Fruit fly (Drosophila melanogaster) whole organism, embryonic: Measurements from ENCODE around the gene Ser.

Source experiments
- B-H2 ChIP-seq: fragments of 200-800 bp; sonication (Bioruptor generic); optimal IDR thresholded peaks from 2 replicates; lab custom pipeline; 2018; ENCODE audit warnings: missing biosample characterization, mild to moderate bottlenecking, missing genetic modification characterization
- CG10274 ChIP-seq: fragments of 200-800 bp; sonication (Bioruptor generic); optimal IDR thresholded peaks from 3 replicates; lab custom pipeline; 2017; ENCODE audit warnings: missing biosample characterization, mild to moderate bottlenecking, missing genetic modification characterization
- CG11247 ChIP-seq: fragments of 200-800 bp; sonication (Bioruptor generic); IDR thresholded peaks from 2 replicates; pipeline ENCODE4 v1.3.6; 2022; ENCODE audit warnings: missing biosample characterization, missing genetic modification characterization
- CG11560 ChIP-seq: fragments of 200-800 bp; sonication (Bioruptor generic); IDR thresholded peaks from 3 replicates; pipeline ENCODE4 v1.3.6; 2022; ENCODE audit warnings: missing biosample characterization, missing genetic modification characterization
- CG11695 ChIP-seq: fragments of 200-800 bp; sonication (Bioruptor generic); IDR thresholded peaks from 3 replicates; pipeline ENCODE4 v1.3.6; 2022; ENCODE audit warnings: missing biosample characterization, missing genetic modification characterization
- CG12155 ChIP-seq: fragments of 200-800 bp; sonication (Bioruptor generic); optimal IDR thresholded peaks from 3 replicates; lab custom pipeline; 2016; ENCODE audit warnings: missing biosample characterization, missing genetic modification characterization
- CG12299 ChIP-seq: fragments of 200-800 bp; sonication (Bioruptor generic); optimal IDR thresholded peaks from 2 replicates; lab custom pipeline; 2018; ENCODE audit warnings: missing biosample characterization, mild to moderate bottlenecking, missing genetic modification characterization
- CG12659 ChIP-seq: fragments of 200-800 bp; sonication (Bioruptor generic); optimal IDR thresholded peaks from 3 replicates; lab custom pipeline; 2017; ENCODE audit warnings: mild to moderate bottlenecking, missing biosample characterization, missing genetic modification reagents, missing genetic modification characterization
- CG13287 ChIP-seq: fragments of 200-800 bp; sonication (Bioruptor generic); IDR thresholded peaks from 2 replicates; pipeline ENCODE4 v1.3.6; 2022; ENCODE audit warnings: missing biosample characterization, missing genetic modification characterization; ENCODE audit not compliant: partially characterized antibody
- CG17186 ChIP-seq: fragments of 200-800 bp; sonication (Bioruptor generic); optimal IDR thresholded peaks from 3 replicates; lab custom pipeline; 2017; ENCODE audit warnings: missing biosample characterization, missing genetic modification reagents, missing genetic modification characterization
- CG17385 ChIP-seq: fragments of 200-800 bp; sonication (Bioruptor generic); optimal IDR thresholded peaks from 3 replicates; lab custom pipeline; 2018; ENCODE audit warnings: missing biosample characterization, mild to moderate bottlenecking, missing genetic modification characterization
- CG18764 ChIP-seq: fragments of 200-800 bp; sonication (Bioruptor generic); optimal IDR thresholded peaks from 3 replicates; lab custom pipeline; 2016; ENCODE audit warnings: missing biosample characterization, missing genetic modification characterization
- CG2199 ChIP-seq: fragments of 200-800 bp; sonication (Bioruptor generic); IDR thresholded peaks from 3 replicates; pipeline ENCODE4 v1.3.6; 2022; ENCODE audit warnings: missing biosample characterization, missing genetic modification characterization
- CG2202 ChIP-seq: fragments of 200-800 bp; sonication (Bioruptor generic); optimal IDR thresholded peaks from 2 replicates; lab custom pipeline; 2018; ENCODE audit warnings: missing biosample characterization, mild to moderate bottlenecking, missing genetic modification characterization
- CG31388 ChIP-seq: fragments of 200-800 bp; sonication (Bioruptor generic); optimal IDR thresholded peaks from 2 replicates; lab custom pipeline; 2016; ENCODE audit warnings: missing biosample characterization, missing genetic modification characterization
- CG6791 ChIP-seq: fragments of 200-800 bp; sonication (Bioruptor generic); IDR thresholded peaks from 3 replicates; pipeline ENCODE4 v1.3.6; 2022; ENCODE audit warnings: missing biosample characterization, missing genetic modification characterization; ENCODE audit not compliant: partially characterized antibody
- CG8281 ChIP-seq: fragments of 200-800 bp; sonication (Bioruptor generic); optimal IDR thresholded peaks from 2 replicates; lab custom pipeline; 2018; ENCODE audit warnings: missing biosample characterization, mild to moderate bottlenecking, missing genetic modification characterization, moderate library complexity
- CG9215 ChIP-seq: fragments of 200-800 bp; sonication (Bioruptor generic); IDR thresholded peaks from 2 replicates; pipeline ENCODE4 v1.3.6; 2022; ENCODE audit warnings: missing biosample characterization, missing genetic modification characterization
- CG9932 ChIP-seq: fragments of 200-800 bp; sonication (Bioruptor generic); IDR thresholded peaks from 2 replicates; pipeline ENCODE4 v1.3.6; 2022; ENCODE audit warnings: missing biosample characterization, missing genetic modification characterization
- Chrac-16 ChIP-seq: fragments of 200-800 bp; sonication (Bioruptor generic); optimal IDR thresholded peaks from 3 replicates; lab custom pipeline; 2016; ENCODE audit warnings: missing biosample characterization, missing genetic modification characterization
- CkIIα-i1 ChIP-seq: fragments of 200-800 bp; sonication (Bioruptor generic); IDR thresholded peaks from 2 replicates; pipeline ENCODE4 v1.3.6; 2022; ENCODE audit warnings: missing biosample characterization, missing genetic modification characterization
- Dll ChIP-seq: fragments of 200-800 bp; sonication (Bioruptor generic); IDR thresholded peaks from 4 replicates; pipeline ENCODE4 v1.3.6; 2022; ENCODE audit warnings: missing biosample characterization, missing genetic modification characterization; ENCODE audit not compliant: partially characterized antibody
- Eip74EF ChIP-seq, 2 experiments: fragments of 200-800 bp in 1 of 2; fragments of >200 bp in 1 of 2; sonication (Bioruptor generic) in 1 of 2; optimal IDR thresholded peaks; 2 replicates each; lab custom pipeline; 2017 to 2019; ENCODE audit warnings: missing biosample characterization in 2 of 2, missing genetic modification characterization in 2 of 2, mild to moderate bottlenecking in 1 of 2, moderate library complexity in 1 of 2
- HLH3B ChIP-seq: fragments of 200-800 bp; sonication (Bioruptor generic); IDR thresholded peaks from 2 replicates; pipeline ENCODE4 v1.3.6; 2022; ENCODE audit warnings: missing biosample characterization, missing genetic modification characterization
- Hand ChIP-seq: fragments of 200-800 bp; sonication (Bioruptor generic); optimal IDR thresholded peaks from 2 replicates; lab custom pipeline; 2017; ENCODE audit warnings: mild to moderate bottlenecking, missing biosample characterization, missing genetic modification reagents, missing genetic modification characterization
- Hr39 ChIP-seq: fragments of >200 bp; optimal IDR thresholded peaks from 2 replicates; lab custom pipeline; 2017
- Hr78 ChIP-seq, 2 experiments: fragments of 200-800 bp in 1 of 2; fragments of >200 bp in 1 of 2; sonication (Bioruptor generic) in 1 of 2; optimal IDR thresholded peaks; 2 replicates each; lab custom pipeline; 2017 to 2019; ENCODE audit warnings: missing biosample characterization in 2 of 2, missing genetic modification characterization in 2 of 2, mild to moderate bottlenecking in 1 of 2, moderate library complexity in 1 of 2
- Mad ChIP-seq: fragments of 200-800 bp; sonication (Bioruptor generic); optimal IDR thresholded peaks from 2 replicates; lab custom pipeline; 2016; ENCODE audit warnings: missing biosample characterization, missing genetic modification characterization
- NC2β ChIP-seq: fragments of 200-800 bp; sonication (Bioruptor generic); optimal IDR thresholded peaks from 2 replicates; lab custom pipeline; 2016; ENCODE audit warnings: missing biosample characterization, missing genetic modification characterization
- Nf-YC ChIP-seq: fragments of 200-800 bp; optimal IDR thresholded peaks from 3 replicates; lab custom pipeline; 2019; ENCODE audit warnings: missing biosample characterization, mild to moderate bottlenecking, missing genetic modification characterization, moderate library complexity
- PHDP ChIP-seq: fragments of 200-800 bp; sonication (Bioruptor generic); optimal IDR thresholded peaks from 3 replicates; lab custom pipeline; 2018; ENCODE audit warnings: missing biosample characterization, mild to moderate bottlenecking, missing genetic modification characterization, moderate library complexity
- TFAM ChIP-seq: fragments of 200-800 bp; sonication (Bioruptor generic); optimal IDR thresholded peaks from 2 replicates; lab custom pipeline; 2017; ENCODE audit warnings: missing biosample characterization, missing genetic modification characterization, inconsistent platforms
- ac ChIP-seq: fragments of 200-800 bp; sonication (Bioruptor generic); optimal IDR thresholded peaks from 3 replicates; lab custom pipeline; 2017; ENCODE audit warnings: missing biosample characterization, mild to moderate bottlenecking, missing genetic modification characterization
- caup ChIP-seq: fragments of 200-800 bp; sonication (Bioruptor generic); optimal IDR thresholded peaks from 3 replicates; lab custom pipeline; 2017; ENCODE audit warnings: missing biosample characterization, mild to moderate bottlenecking, missing genetic modification characterization, moderate library complexity; ENCODE audit not compliant: severe bottlenecking
- croc ChIP-seq: fragments of 200-800 bp; sonication (Bioruptor generic); conservative IDR thresholded peaks from 3 replicates; pipeline ENCODE4 v1.3.6; 2022; ENCODE audit warnings: missing biosample characterization, missing genetic modification characterization
- crol ChIP-seq: fragments of 200-800 bp; sonication (Bioruptor generic); IDR thresholded peaks from 2 replicates; pipeline ENCODE4 v1.3.6; 2022; ENCODE audit warnings: missing biosample characterization, missing genetic modification characterization
- disco-r ChIP-seq: fragments of 200-800 bp; sonication (Bioruptor generic); optimal IDR thresholded peaks from 2 replicates; lab custom pipeline; 2016; ENCODE audit warnings: missing biosample characterization, missing genetic modification characterization
- gcm ChIP-seq: fragments of 200-800 bp; sonication (Bioruptor generic); optimal IDR thresholded peaks from 2 replicates; lab custom pipeline; 2019; ENCODE audit warnings: missing biosample characterization, mild to moderate bottlenecking, missing genetic modification characterization, moderate library complexity
- hb ChIP-seq: fragments of 200-800 bp; sonication (Bioruptor generic); IDR thresholded peaks from 3 replicates; pipeline ENCODE4 v1.3.6; 2022; ENCODE audit warnings: missing biosample characterization, missing genetic modification characterization; ENCODE audit not compliant: partially characterized antibody
- knrl ChIP-seq: fragments of 200-800 bp; sonication (Bioruptor generic); IDR thresholded peaks from 3 replicates; pipeline ENCODE4 v1.3.6; 2022; ENCODE audit warnings: missing biosample characterization, missing genetic modification characterization; ENCODE audit not compliant: partially characterized antibody
- lola ChIP-seq, 3 experiments: fragments of >200 bp in 2 of 3; fragments of 200-800 bp in 1 of 3; sonication (Bioruptor generic) in 1 of 3; optimal IDR thresholded peaks; 2 replicates each; lab custom pipeline; 2017 to 2019; ENCODE audit warnings: missing biosample characterization in 3 of 3, missing genetic modification characterization in 3 of 3, mild to moderate bottlenecking in 1 of 3, moderate library complexity in 1 of 3
- mam ChIP-seq: fragments of 200-800 bp; sonication (Bioruptor generic); optimal IDR thresholded peaks from 3 replicates; lab custom pipeline; 2016; ENCODE audit warnings: missing biosample characterization, missing genetic modification characterization
- sc ChIP-seq, 3 experiments: fragments of >200 bp in 2 of 3; fragments of 200-800 bp in 1 of 3; sonication (Bioruptor generic) in 1 of 3; optimal IDR thresholded peaks; 2 replicates in 2 of 3; 3 replicates in 1 of 3; lab custom pipeline; 2017; ENCODE audit warnings: mild to moderate bottlenecking in 1 of 3, missing biosample characterization in 1 of 3, missing genetic modification characterization in 1 of 3, missing genetic modification reagents in 1 of 3
- sens-2 ChIP-seq: fragments of 200-800 bp; sonication (Bioruptor generic); IDR thresholded peaks from 2 replicates; pipeline ENCODE4 v1.3.6; 2022; ENCODE audit warnings: missing biosample characterization, missing genetic modification characterization
- so ChIP-seq: fragments of 200-800 bp; sonication (Bioruptor generic); IDR thresholded peaks from 3 replicates; pipeline ENCODE4 v1.3.6; 2022; ENCODE audit warnings: missing biosample characterization, missing genetic modification characterization
- tx ChIP-seq: fragments of 200-800 bp; sonication (Bioruptor generic); optimal IDR thresholded peaks from 2 replicates; lab custom pipeline; 2016; ENCODE audit warnings: missing biosample characterization, missing genetic modification characterization
- vfl ChIP-seq: fragments of 200-800 bp; sonication (Bioruptor generic); optimal IDR thresholded peaks from 2 replicates; lab custom pipeline; 2016; ENCODE audit warnings: missing biosample characterization, missing genetic modification characterization
- zen2 ChIP-seq: fragments of 200-800 bp; sonication (Bioruptor generic); IDR thresholded peaks from 3 replicates; pipeline ENCODE4 v1.3.6; 2022; ENCODE audit warnings: missing biosample characterization, missing genetic modification characterization; ENCODE audit not compliant: partially characterized antibody

Gene Ser

DNA sequence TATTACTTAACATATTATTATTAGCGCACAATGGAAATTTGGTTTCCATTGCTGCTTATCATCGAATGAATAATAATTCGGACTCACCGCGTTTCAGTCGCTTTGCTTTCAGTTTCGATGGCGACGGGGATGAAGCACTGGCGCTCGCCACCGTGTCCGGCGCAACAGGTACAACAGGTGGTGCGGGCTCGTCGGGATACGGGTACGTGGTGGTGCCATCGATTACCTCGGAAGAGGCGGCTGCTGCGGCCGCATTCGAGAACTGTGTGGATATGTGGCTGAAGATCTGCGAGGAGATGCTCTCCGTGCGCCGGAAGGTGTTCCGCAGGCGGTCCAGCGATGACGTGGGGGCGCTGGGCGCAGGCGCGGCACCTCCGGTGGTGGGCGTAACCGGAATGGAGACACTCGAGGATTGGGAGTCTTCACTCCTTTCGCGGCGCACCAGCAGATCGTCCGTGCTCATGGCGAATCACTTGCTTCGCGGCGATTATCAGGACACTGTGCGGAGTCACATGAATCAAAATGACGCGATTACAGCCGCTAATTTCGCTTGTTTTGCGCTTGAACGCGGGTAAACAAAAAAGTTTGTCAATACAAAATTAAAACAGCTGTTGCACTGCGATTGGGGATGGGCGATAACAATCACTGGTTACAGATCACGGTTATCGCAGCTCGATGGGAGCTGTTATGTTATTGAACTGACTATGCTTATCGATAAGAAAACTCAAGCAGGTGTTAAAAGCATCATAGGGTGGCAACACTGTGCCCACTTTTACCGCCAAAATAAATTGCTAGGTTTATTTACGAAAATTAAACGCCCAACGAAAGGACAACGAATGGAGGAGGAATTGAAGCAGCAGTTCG lies 44.6 kb upstream of the Ser start, which contains the start of the genes CG31064 and PolA2 (continued):
- no peak for TF ChIP-seq croc (GFP tag; lab: Robert Waterston, UW)
- TF ChIP-seq CG2199 (GFP tag; lab: Robert Waterston, UW), result no peak
- peak; percentile 42; the same call in 1 of the 2 replicates for TF ChIP-seq CG9932 (GFP tag; lab: Robert Waterston, UW)
- no peak for TF ChIP-seq CG12299
- peak; percentile 2 for TF ChIP-seq caup (GFP tag; lab: Kevin White, UChicago)
- TF ChIP-seq sc (optimal IDR thresholded peaks at IDR 0.05; lab: Kevin White, UChicago), result no peak
- no peak for TF ChIP-seq sc (GFP tag; optimal IDR thresholded peaks at IDR 0.05; lab: Kevin White, UChicago)
- TF ChIP-seq tx, result no peak
- no peak for TF ChIP-seq CG18764 (GFP tag; lab: Kevin White, UChicago)
- peak; percentile 13 for TF ChIP-seq vfl (GFP tag; lab: Kevin White, UChicago)
- TF ChIP-seq CG11247, result no peak
- TF ChIP-seq ac (GFP tag; lab: Kevin White, UChicago), result peak; percentile 71
- TF ChIP-seq TFAM (GFP tag; lab: Kevin White, UChicago), result no peak
- no peak for TF ChIP-seq crol (GFP tag; lab: Robert Waterston, UW)
- TF ChIP-seq CG8281 (tag; lab: Kevin White, UChicago), result peak; percentile 94
- TF ChIP-seq CkIIα-i1 (GFP tag; lab: Robert Waterston, UW), result no peak
- no peak for TF ChIP-seq sens-2 (GFP tag; lab: Robert Waterston, UW)
- TF ChIP-seq zen2 (GFP tag; lab: Robert Waterston, UW), result peak; percentile 90
- no peak for TF ChIP-seq PHDP
- no peak for TF ChIP-seq CG17186 (GFP tag; lab: Kevin White, UChicago)
- TF ChIP-seq Hr78 (GFP tag; optimal IDR thresholded peaks at IDR 0.05; lab: Kevin White, UChicago), result no peak
- TF ChIP-seq CG6791 (GFP tag; lab: Robert Waterston, UW), result peak; percentile 85
- TF ChIP-seq HLH3B (GFP tag; lab: Robert Waterston, UW), result no peak
- TF ChIP-seq NC2β (GFP tag; lab: Kevin White, UChicago), result no peak
- peak; percentile 81 for TF ChIP-seq Dll (GFP tag; lab: Robert Waterston, UW)
- TF ChIP-seq CG11695 (GFP tag; lab: Robert Waterston, UW), result 0 out of 3 replicates have a peak, but pooled peaks have one; percentile 26
- no peak for TF ChIP-seq CG17385 (GFP tag; lab: Kevin White, UChicago)
- no peak for TF ChIP-seq Eip74EF (GFP tag; optimal IDR thresholded peaks at IDR 0.05; lab: Kevin White, UChicago)
- TF ChIP-seq Hand (GFP tag; lab: Kevin White, UChicago), result no peak
- peak; percentile 58; the same call in 2 of the 3 replicates for TF ChIP-seq knrl
- no peak for TF ChIP-seq CG9215 (GFP tag; lab: Robert Waterston, UW)
- TF ChIP-seq CG31388 (GFP tag; lab: Kevin White, UChicago), result no peak
- peak; percentile 62 for TF ChIP-seq CG12659 (GFP tag; lab: Kevin White, UChicago)
- TF ChIP-seq Nf-YC (tag; lab: Kevin White, UChicago), result no peak
- no peak for TF ChIP-seq mam (GFP tag; lab: Kevin White, UChicago)
- TF ChIP-seq so (GFP tag; lab: Robert Waterston, UW), result no peak
- no peak for TF ChIP-seq CG11560 (tag; lab: Robert Waterston, UW)
- TF ChIP-seq Chrac-16 (GFP tag; lab: Kevin White, UChicago), result no peak
- no peak for TF ChIP-seq CG10274 (GFP tag; lab: Kevin White, UChicago)
- TF ChIP-seq B-H2, result no peak
- TF ChIP-seq gcm, result no peak
- peak; percentile 88 for TF ChIP-seq CG13287 (GFP tag; lab: Robert Waterston, UW)
- no peak for TF ChIP-seq disco-r
- TF ChIP-seq lola (GFP tag; optimal IDR thresholded peaks at IDR 0.05; lab: Kevin White, UChicago), result no peak
- no peak for TF ChIP-seq CG2202
- no peak for TF ChIP-seq Hr39 (lab: Kevin White, UChicago)
- TF ChIP-seq hb (GFP tag; lab: Robert Waterston, UW), result peak; percentile 89
- no peak for TF ChIP-seq Mad
- peak; percentile 8 for TF ChIP-seq CG12155
